Fruit fly (Drosophila melanogaster) whole organism, wandering third instar larva: ENCODE measurements around the gene STUB1.

Experiments used
- Abd-B ChIP-seq: fragments of >200 bp; optimal IDR thresholded peaks from 2 replicates; lab custom pipeline; 2017; ENCODE audit warnings: missing biosample characterization, missing genetic modification characterization
- CG32264 ChIP-seq: fragments of 200-800 bp; sonication (Bioruptor generic); optimal IDR thresholded peaks from 2 replicates; lab custom pipeline; 2016; ENCODE audit warnings: missing biosample characterization, missing genetic modification characterization
- CG9705 ChIP-seq: fragments of 200-800 bp; sonication (Bioruptor generic); optimal IDR thresholded peaks from 2 replicates; lab custom pipeline; 2018; ENCODE audit warnings: missing biosample characterization, mild to moderate bottlenecking, missing genetic modification characterization
- Dif ChIP-seq: fragments of 200-275, 200-300 bp; sonication (Bioruptor generic); optimal IDR thresholded peaks from 2 replicates; lab custom pipeline; 2018; ENCODE audit warnings: missing biosample characterization, missing genetic modification characterization; ENCODE audit not compliant: partially characterized antibody
- Hnf4 ChIP-seq: fragments of 200-800 bp; sonication (Bioruptor generic); optimal IDR thresholded peaks from 2 replicates; lab custom pipeline; 2016; ENCODE audit warnings: missing biosample characterization, mild to moderate bottlenecking, missing genetic modification characterization
- Hr78 ChIP-seq: fragments of >200 bp; optimal IDR thresholded peaks from 2 replicates; lab custom pipeline; 2017; ENCODE audit warnings: missing biosample characterization, missing genetic modification characterization
- Jra ChIP-seq: sonication (Bioruptor generic); optimal IDR thresholded peaks from 2 replicates; lab custom pipeline; 2016; ENCODE audit warnings: missing biosample characterization, missing genetic modification characterization
- Mio ChIP-seq: sonication (Bioruptor generic); optimal IDR thresholded peaks from 2 replicates; lab custom pipeline; 2016; ENCODE audit warnings: missing biosample characterization, missing genetic modification characterization
- Myc ChIP-seq: fragments of >200 bp; optimal IDR thresholded peaks from 2 replicates; lab custom pipeline; 2017
- N ChIP-seq: fragments of >200 bp; optimal IDR thresholded peaks from 2 replicates; lab custom pipeline; 2018; ENCODE audit warnings: missing biosample characterization, missing external identifiers, missing genetic modification characterization
- OdsH ChIP-seq: fragments of 200-800 bp; sonication (Bioruptor generic); optimal IDR thresholded peaks from 2 replicates; lab custom pipeline; 2016; ENCODE audit warnings: missing biosample characterization, mild to moderate bottlenecking, missing genetic modification characterization
- Sp1 ChIP-seq: fragments of 200-800 bp; sonication (Bioruptor generic); optimal IDR thresholded peaks from 3 replicates; lab custom pipeline; 2019; ENCODE audit warnings: missing biosample characterization, mild to moderate bottlenecking, missing genetic modification characterization, moderate library complexity
- Vsx2 ChIP-seq: fragments of 200-300, 225-300 bp; sonication (Bioruptor generic); optimal IDR thresholded peaks from 2 replicates; lab custom pipeline; 2018; ENCODE audit warnings: missing biosample characterization, missing genetic modification characterization; ENCODE audit not compliant: partially characterized antibody
- brk ChIP-seq: fragments of 200-800 bp; sonication (Bioruptor generic); optimal IDR thresholded peaks from 2 replicates; lab custom pipeline; 2016; ENCODE audit warnings: missing biosample characterization, mild to moderate bottlenecking, missing genetic modification characterization
- dl ChIP-seq, 2 experiments: fragments of 175-275, 200-275 bp in 1 of 2; fragments of 200-275 bp in 1 of 2; sonication (Bioruptor generic); optimal IDR thresholded peaks; lab custom pipeline; 2018; ENCODE audit warnings: mild to moderate bottlenecking in 2 of 2, missing biosample characterization in 2 of 2, missing genetic modification characterization in 2 of 2, moderate library complexity in 2 of 2; ENCODE audit not compliant: partially characterized antibody in 2 of 2, insufficient read depth in 1 of 2
- dmrt93B ChIP-seq: fragments of 200-800 bp; sonication (Bioruptor generic); optimal IDR thresholded peaks from 2 replicates; lab custom pipeline; 2018; ENCODE audit warnings: missing biosample characterization, mild to moderate bottlenecking, missing genetic modification characterization
- dsf ChIP-seq: sonication (Bioruptor generic); optimal IDR thresholded peaks from 2 replicates; lab custom pipeline; 2016; ENCODE audit warnings: missing biosample characterization, missing genetic modification characterization, borderline replicate concordance
- ey ChIP-seq: fragments of 200-800 bp; sonication (Bioruptor generic); optimal IDR thresholded peaks from 2 replicates; lab custom pipeline; 2016; ENCODE audit warnings: missing biosample characterization, missing genetic modification characterization
- foxo ChIP-seq, 2 experiments: fragments of 200-800 bp; sonication (Bioruptor generic); optimal IDR thresholded peaks; 2 replicates in 1 of 2; 3 replicates in 1 of 2; lab custom pipeline; 2016 to 2017; ENCODE audit warnings: missing biosample characterization in 2 of 2, missing genetic modification characterization in 2 of 2
- fru ChIP-seq: fragments of 200-800 bp; sonication (Bioruptor generic); optimal IDR thresholded peaks from 3 replicates; lab custom pipeline; 2016; ENCODE audit warnings: missing biosample characterization, mild to moderate bottlenecking, missing genetic modification characterization
- jim ChIP-seq: fragments of 175-275, 200-325 bp; sonication (Bioruptor generic); optimal IDR thresholded peaks from 2 replicates; lab custom pipeline; 2016; ENCODE audit warnings: missing biosample characterization, mild to moderate bottlenecking, missing genetic modification characterization
- lola ChIP-seq: fragments of >200 bp; optimal IDR thresholded peaks from 2 replicates; lab custom pipeline; 2017; ENCODE audit warnings: missing biosample characterization, missing genetic modification characterization
- pan ChIP-seq: fragments of >200 bp; optimal IDR thresholded peaks from 2 replicates; lab custom pipeline; 2017
- psq ChIP-seq: fragments of 200-800 bp; sonication (Bioruptor generic); optimal IDR thresholded peaks from 3 replicates; lab custom pipeline; 2017; ENCODE audit warnings: missing biosample characterization, mild to moderate bottlenecking, missing genetic modification characterization, moderate library complexity
- rgr ChIP-seq: fragments of 200-800 bp; sonication (Bioruptor generic); optimal IDR thresholded peaks from 3 replicates; lab custom pipeline; 2016; ENCODE audit warnings: missing biosample characterization, mild to moderate bottlenecking, missing genetic modification characterization
- sage ChIP-seq: fragments of 200-800 bp; sonication (Bioruptor generic); optimal IDR thresholded peaks from 2 replicates; lab custom pipeline; 2016; ENCODE audit warnings: missing biosample characterization, mild to moderate bottlenecking, missing genetic modification characterization
- tai ChIP-seq: sonication (Bioruptor generic); optimal IDR thresholded peaks from 2 replicates; lab custom pipeline; 2016; ENCODE audit warnings: missing biosample characterization, missing genetic modification characterization
- usp ChIP-seq: fragments of >200 bp; optimal IDR thresholded peaks from 2 replicates; lab custom pipeline; 2017; ENCODE audit warnings: missing biosample characterization, missing genetic modification characterization
- woc ChIP-seq: sonication (Bioruptor generic); optimal IDR thresholded peaks from 2 replicates; lab custom pipeline; 2016; ENCODE audit warnings: missing biosample characterization, mild to moderate bottlenecking, missing genetic modification characterization

The STUB1 gene

dm6 chr2L:10393467-10393866 is 43.9 kb upstream of the STUB1 start:
- TF ChIP-seq tai (GFP tag; lab: Kevin White, UChicago) (no peak), pan (no peak), N (no peak), ey (GFP tag; lab: Kevin White, UChicago) (no peak), dmrt93B (GFP tag; lab: Kevin White, UChicago) (no peak), Myc (no peak), foxo (GFP tag; optimal IDR thresholded peaks at IDR 0.05; lab: Kevin White, UChicago) (no peak), jim (no peak)

DNA sequence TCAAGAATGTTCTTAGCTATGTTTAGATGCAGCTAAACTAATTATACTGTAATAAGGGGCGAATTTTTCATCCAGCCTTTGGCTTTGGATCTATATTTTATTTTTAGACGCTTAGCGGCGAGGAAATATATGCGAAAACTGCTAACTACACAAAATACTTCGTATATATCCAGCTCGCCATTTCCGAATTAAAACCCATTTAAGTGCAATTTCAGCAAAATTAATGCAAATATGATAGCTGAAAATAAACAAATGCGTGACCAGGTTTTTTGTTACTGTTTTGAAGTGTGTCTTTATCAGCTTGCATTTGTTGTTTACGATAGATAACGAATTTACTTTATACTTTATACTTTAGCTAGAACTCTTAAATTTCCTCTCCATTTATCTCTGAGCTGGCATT is 42.3 kb upstream of the STUB1 start:
- no peak for TF ChIP-seq lola
- no peak for TF ChIP-seq N
- TF ChIP-seq fru: no peak
- no peak for TF ChIP-seq rgr (GFP tag; lab: Kevin White, UChicago)
- peak; percentile 31 for TF ChIP-seq tai (GFP tag; lab: Kevin White, UChicago)
- TF ChIP-seq CG9705 (GFP tag; lab: Kevin White, UChicago): no peak

DNA sequence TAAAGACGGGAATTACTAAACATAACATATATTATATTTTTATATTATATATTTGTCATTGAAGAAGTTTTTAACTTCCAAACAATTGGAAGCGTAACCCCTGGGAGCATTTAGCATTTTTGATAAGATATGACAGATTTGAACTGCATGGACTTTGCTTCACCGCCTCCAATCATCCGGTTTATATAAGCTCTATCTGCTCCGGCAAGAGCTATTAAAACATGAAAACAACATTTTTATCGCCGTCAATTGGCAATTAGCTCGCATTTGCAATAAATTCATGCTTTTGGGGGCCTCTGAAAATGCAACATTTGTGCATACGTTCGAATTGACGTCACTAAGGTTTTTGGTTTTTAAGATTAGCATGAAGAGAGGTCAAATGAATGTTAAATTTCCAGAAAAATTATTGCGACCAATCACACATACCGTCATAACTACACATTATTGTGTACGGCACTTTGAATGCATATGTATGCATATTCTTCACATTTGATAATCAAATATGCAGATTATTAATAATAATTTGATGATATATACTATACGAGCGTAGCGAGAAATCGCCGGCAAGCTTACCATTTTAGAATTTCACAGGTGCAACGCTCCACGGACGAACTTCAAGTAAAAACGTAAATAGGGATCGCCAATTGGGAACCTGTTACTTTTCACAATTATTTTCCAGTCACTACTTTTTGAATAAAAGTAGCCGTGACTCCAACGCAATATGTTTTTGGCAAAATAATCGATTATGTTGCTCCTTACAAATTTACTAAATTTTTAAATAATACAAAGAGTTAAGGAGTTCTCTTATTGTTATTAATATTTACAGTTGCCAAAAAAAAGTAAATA is 41.5 kb upstream of the STUB1 start, which contains the start of gene Mdh1:
Gene Mdh1 (minus strand): TSS at position 691 of the 846 bp plus-strand sequence.
- TF ChIP-seq pan (no peak), Hr78 (GFP tag; lab: Kevin White, UChicago) (no peak), Abd-B (GFP tag; lab: Kevin White, UChicago) (no peak), sage (GFP tag; lab: Kevin White, UChicago) (peak; percentile 37), Jra (GFP tag; lab: Kevin White, UChicago) (no peak), Hnf4 (GFP tag; lab: Kevin White, UChicago) (peak; percentile 10), dl (GFP tag; optimal IDR thresholded peaks at IDR 0.05; lab: Kevin White, UChicago; ENCODE audit: insufficient read depth in 1 of 2, partially characterized antibody in 2 of 2) (peak in 1 of 2 experiments; percentile 11), brk (GFP tag; lab: Kevin White, UChicago) (peak; percentile 52), dsf (no peak), woc (peak; percentile 6), psq (no peak), Dif (no peak), N (no peak), rgr (GFP tag; lab: Kevin White, UChicago) (peak; percentile 13), usp (GFP tag; lab: Kevin White, UChicago) (no peak), Vsx2 (GFP tag; lab: Kevin White, UChicago) (no peak), OdsH (peak; percentile 14)

dm6 chr2L:10396488-10396824 is 40.9 kb upstream of the STUB1 start, which contains the start of gene Cnot4:
Cnot4 (plus strand) TSS chr2L:10396716.
- TF ChIP-seq Dif (no peak), jim (no peak), Myc (peak; percentile 53), ey (GFP tag; lab: Kevin White, UChicago) (no peak), Vsx2 (GFP tag; lab: Kevin White, UChicago) (no peak), Sp1 (GFP tag; lab: Kevin White, UChicago) (no peak), woc (peak; percentile 13), OdsH (no peak), Mio (GFP tag; lab: Kevin White, UChicago) (no peak), CG32264 (no peak), CG9705 (GFP tag; lab: Kevin White, UChicago) (no peak)

- TF ChIP-seq rgr (GFP tag; lab: Kevin White, UChicago) (no peak), Jra (GFP tag; lab: Kevin White, UChicago) (peak; percentile 36), tai (GFP tag; lab: Kevin White, UChicago) (peak; percentile 4), CG32264 (no peak), fru (no peak), woc (no peak), pan (no peak), ey (GFP tag; lab: Kevin White, UChicago) (no peak), Vsx2 (GFP tag; lab: Kevin White, UChicago) (no peak)
- TF ChIP-seq, all 38 proteins: peak for 2
Observed at dm6 chr2L:10396877-10397587, 40.3 kb upstream of the STUB1 start.
